Fruit fly (Drosophila melanogaster) whole organism, pupa: ENCODE data around the gene CG43736.

Source experiments
- CG12605 ChIP-seq: fragments of 200-800 bp; sonication (Bioruptor generic); IDR thresholded peaks from 2 replicates; pipeline ENCODE4 v1.3.6; 2022; ENCODE audit warnings: missing biosample characterization, missing genetic modification characterization
- CG13204 ChIP-seq: fragments of 200-800 bp; sonication (Bioruptor generic); optimal IDR thresholded peaks from 2 replicates; lab custom pipeline; 2018; ENCODE audit warnings: missing biosample characterization, mild to moderate bottlenecking, missing genetic modification characterization, moderate library complexity
- CG14655 ChIP-seq: fragments of 200-800 bp; sonication (Bioruptor generic); optimal IDR thresholded peaks from 3 replicates; lab custom pipeline; 2017; ENCODE audit warnings: mild to moderate bottlenecking, missing biosample characterization, missing genetic modification reagents, missing genetic modification characterization
- CG4496 ChIP-seq: fragments of 200-800 bp; sonication (Bioruptor generic); IDR thresholded peaks from 3 replicates; pipeline ENCODE4 v1.3.6; 2022; ENCODE audit warnings: missing biosample characterization, missing genetic modification characterization
- CG8159 ChIP-seq: fragments of 200-800 bp; sonication (Bioruptor generic); optimal IDR thresholded peaks from 3 replicates; lab custom pipeline; 2018; ENCODE audit warnings: missing biosample characterization, mild to moderate bottlenecking, missing genetic modification characterization, moderate library complexity
- CG9948 ChIP-seq: fragments of 200-800 bp; sonication (Bioruptor generic); optimal IDR thresholded peaks from 2 replicates; lab custom pipeline; 2018; ENCODE audit warnings: missing biosample characterization, mild to moderate bottlenecking, missing genetic modification characterization, moderate library complexity
- D1 ChIP-seq: fragments of 200-800 bp; sonication (Bioruptor generic); optimal IDR thresholded peaks from 2 replicates; lab custom pipeline; 2018; ENCODE audit warnings: missing biosample characterization, mild to moderate bottlenecking, missing genetic modification characterization, moderate library complexity
- EcR ChIP-seq: fragments of 200-800 bp; sonication (Bioruptor generic); optimal IDR thresholded peaks from 3 replicates; lab custom pipeline; 2019; ENCODE audit warnings: missing biosample characterization, missing genetic modification characterization, mild to moderate bottlenecking, moderate library complexity, missing genetic modification reagents
- Ets98B ChIP-seq: fragments of 200-800 bp; sonication (Bioruptor generic); IDR thresholded peaks from 2 replicates; pipeline ENCODE4 v1.3.6; 2022; ENCODE audit warnings: missing biosample characterization, missing genetic modification characterization
- Pif1A ChIP-seq: fragments of 200-800 bp; sonication (Bioruptor generic); optimal IDR thresholded peaks from 3 replicates; lab custom pipeline; 2016; ENCODE audit warnings: missing biosample characterization, missing genetic modification characterization
- Pif1B ChIP-seq: fragments of 200-800 bp; sonication (Bioruptor generic); optimal IDR thresholded peaks from 3 replicates; lab custom pipeline; 2016; ENCODE audit warnings: missing biosample characterization, missing genetic modification characterization
- Snoo ChIP-seq: fragments of 200-800 bp; sonication (Bioruptor generic); optimal IDR thresholded peaks from 3 replicates; lab custom pipeline; 2017; ENCODE audit warnings: missing biosample characterization, mild to moderate bottlenecking, missing genetic modification characterization, inconsistent platforms
- gl ChIP-seq: fragments of 200-800 bp; sonication (Bioruptor generic); optimal IDR thresholded peaks from 2 replicates; lab custom pipeline; 2018; ENCODE audit warnings: missing biosample characterization, mild to moderate bottlenecking, missing genetic modification characterization
- rn ChIP-seq: fragments of 200-800 bp; sonication (Bioruptor generic); IDR thresholded peaks from 2 replicates; pipeline ENCODE4 v1.3.6; 2022; ENCODE audit warnings: missing biosample characterization, missing genetic modification characterization

DNA sequence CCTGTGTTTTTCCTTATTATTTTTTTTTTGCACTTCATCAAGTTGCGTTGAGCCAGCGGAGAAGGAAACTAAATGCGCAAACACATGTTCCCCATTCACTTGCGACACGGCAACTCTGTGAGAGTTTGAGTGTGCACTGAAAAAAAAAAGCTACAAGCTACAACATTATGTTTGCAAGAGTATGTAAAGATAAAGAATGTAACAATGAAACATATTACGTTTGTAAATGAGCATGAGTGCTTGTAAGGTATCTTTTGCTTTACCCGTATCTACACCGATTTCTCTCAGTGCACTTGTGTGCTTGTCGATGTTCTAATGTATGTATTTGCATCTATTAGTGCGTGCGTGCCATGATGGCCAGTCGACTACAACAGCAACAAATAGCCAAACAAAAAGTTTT is 48.6 kb downstream of the CG43736 start:
- no peak for TF ChIP-seq EcR (GFP tag; lab: Kevin White, UChicago)
- TF ChIP-seq D1 (tag; lab: Kevin White, UChicago) = no peak
- no peak for TF ChIP-seq rn (GFP tag; lab: Robert Waterston, UW)
- no peak for TF ChIP-seq Pif1A (GFP tag; lab: Kevin White, UChicago)
- TF ChIP-seq CG8159 (tag; lab: Kevin White, UChicago) = no peak
- no peak for TF ChIP-seq CG13204 (GFP tag; lab: Kevin White, UChicago)
- TF ChIP-seq Ets98B (GFP tag; lab: Robert Waterston, UW) = peak; percentile 68
- 0 out of 2 replicates have a peak, but pooled peaks have one; percentile 48 for TF ChIP-seq CG12605 (GFP tag; lab: Robert Waterston, UW)
- peak; percentile 31 for TF ChIP-seq CG14655
- no peak for TF ChIP-seq CG9948 (tag; lab: Kevin White, UChicago)
- TF ChIP-seq Pif1B (GFP tag; lab: Kevin White, UChicago) = no peak
- TF ChIP-seq Snoo (tag; lab: Kevin White, UChicago) = no peak
- TF ChIP-seq CG4496 (GFP tag; lab: Robert Waterston, UW) = peak; percentile 73
- TF ChIP-seq gl (tag; lab: Kevin White, UChicago) = no peak
